Worm (Caenorhabditis elegans) whole organism, midembryonic: ENCODE results near the gene ZK757.1.

Experiments used
- T22C8.4 ChIP-seq: fragments of 200-800 bp; sonication (Bioruptor generic); IDR thresholded peaks from 2 replicates; pipeline ENCODE4 v1.3.6; 2022; ENCODE audit warnings: missing genetic modification characterization, missing compliant biosample characterization
- flt-1 ChIP-seq: fragments of 200-800 bp; sonication (Bioruptor generic); IDR thresholded peaks from 2 replicates; pipeline ENCODE4 v1.3.6; 2022; ENCODE audit warnings: missing genetic modification characterization, missing compliant biosample characterization
- ref-1 ChIP-seq: fragments of 200-800 bp; sonication (Bioruptor generic); conservative IDR thresholded peaks from 2 replicates; pipeline ENCODE4 v1.3.6; 2022; ENCODE audit warnings: missing genetic modification reagents, missing genetic modification characterization, missing compliant biosample characterization
- tab-1 ChIP-seq: fragments of 200-800 bp; sonication (Bioruptor generic); IDR thresholded peaks from 2 replicates; pipeline ENCODE4 v1.3.6; 2022; ENCODE audit warnings: missing genetic modification characterization, missing compliant biosample characterization
- ztf-29 ChIP-seq: fragments of 200-800 bp; sonication (Bioruptor generic); IDR thresholded peaks from 2 replicates; pipeline ENCODE4 v1.3.6; 2022; ENCODE audit warnings: missing genetic modification reagents, missing genetic modification characterization, missing compliant biosample characterization

- no peak for TF ChIP-seq flt-1
- TF ChIP-seq T22C8.4 (GFP tag; lab: Robert Waterston, UW) = no peak
- no peak for TF ChIP-seq ref-1 (GFP tag; lab: Robert Waterston, UW)
- TF ChIP-seq ztf-29 (GFP tag; lab: Robert Waterston, UW) = no peak
- no peak for TF ChIP-seq tab-1 (GFP tag; lab: Robert Waterston, UW)
Measured at ce11 chrIII:9907574-9907973, 36.6 kb upstream of the ZK757.1 start.
